Worm (Caenorhabditis elegans) whole organism, L4/young adult: ENCODE data around the gene gad-3.

Experiments used
- W03F9.2 ChIP-seq: fragments of 150-350 bp; optimal IDR thresholded peaks from 2 replicates; lab custom pipeline; 2014; ENCODE audit warnings: missing biosample characterization, missing genetic modification characterization
- dao-5 ChIP-seq: sonication (generic microtip); optimal IDR thresholded peaks from 2 replicates; lab custom pipeline; 2016; ENCODE audit warnings: missing genotype, missing genetic modification characterization, moderate library complexity, missing compliant biosample characterization

DNA sequence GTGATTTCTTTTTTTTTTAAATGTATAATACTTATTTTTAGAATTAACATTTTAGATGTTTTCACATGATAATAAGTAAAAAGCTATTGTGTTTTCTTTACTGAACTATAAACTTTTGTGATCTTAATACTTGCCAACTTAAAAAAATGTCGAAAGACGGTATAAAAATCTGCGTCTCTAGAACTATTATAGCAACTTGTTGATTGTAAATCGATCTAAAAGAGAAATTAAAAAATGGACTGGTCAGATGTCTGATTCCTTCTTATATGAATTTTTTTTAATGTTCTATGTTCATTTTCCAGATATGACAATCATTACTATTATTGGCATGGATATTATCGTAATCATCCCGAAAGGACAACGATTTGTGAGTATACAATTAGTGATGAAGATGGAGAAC lies 45.0 kb downstream of the gad-3 start, which contains the start of gene F21C10.3:
- TF ChIP-seq W03F9.2 (tag; lab: Kevin White, UChicago) (no peak), dao-5 (tag; lab: Kevin White, UChicago) (no peak)
